Worm (Caenorhabditis elegans) whole organism, young adult: ENCODE measurements around the gene gck-2.
A peak's percentile ranks its signal among the peaks of the same experiment; 100 is the strongest.

Experiments used
- B0019.2 ChIP-seq: fragments of 200-800 bp; sonication (Bioruptor generic); conservative IDR thresholded peaks from 2 replicates; pipeline ENCODE4 v1.3.6; 2022; ENCODE audit warnings: missing genetic modification reagents, missing genetic modification characterization, missing compliant biosample characterization
- B0035.1 ChIP-seq: sonication (generic microtip); optimal IDR thresholded peaks from 2 replicates; lab custom pipeline; 2016; ENCODE audit warnings: missing genetic modification characterization, mild to moderate bottlenecking, missing compliant biosample characterization, missing genotype, missing genetic modification reagents
- B0261.1 ChIP-seq: sonication (generic microtip); optimal IDR thresholded peaks from 2 replicates; lab custom pipeline; 2016; ENCODE audit warnings: mild to moderate bottlenecking, missing genetic modification characterization, moderate library complexity, missing compliant biosample characterization
- F10E7.11 ChIP-seq: sonication (generic microtip); optimal IDR thresholded peaks from 2 replicates; lab custom pipeline; 2017; ENCODE audit warnings: mild to moderate bottlenecking, missing genetic modification characterization, moderate library complexity, missing compliant biosample characterization
- F22D6.2 ChIP-seq: sonication (generic microtip); optimal IDR thresholded peaks from 2 replicates; lab custom pipeline; 2016; ENCODE audit warnings: mild to moderate bottlenecking, missing genetic modification characterization, missing compliant biosample characterization
- F33H1.4 ChIP-seq: fragments of 200-800 bp; sonication (Bioruptor generic); IDR thresholded peaks from 2 replicates; pipeline ENCODE4 v1.3.6; 2022; ENCODE audit warnings: missing genetic modification reagents, missing genetic modification characterization, missing compliant biosample characterization
- F55B11.4 ChIP-seq: sonication (generic microtip); optimal IDR thresholded peaks from 2 replicates; lab custom pipeline; 2016; ENCODE audit warnings: missing compliant biosample characterization, missing genetic modification characterization, borderline replicate concordance; ENCODE audit not compliant: insufficient read depth
- T07F8.4 ChIP-seq: sonication (generic microtip); optimal IDR thresholded peaks from 2 replicates; lab custom pipeline; 2016; ENCODE audit warnings: mild to moderate bottlenecking, missing genetic modification characterization, moderate library complexity, missing compliant biosample characterization
- akir-1 ChIP-seq: fragments of 200-800 bp; sonication (Bioruptor generic); optimal IDR thresholded peaks from 2 replicates; lab custom pipeline; 2018; ENCODE audit warnings: mild to moderate bottlenecking, missing genetic modification characterization, moderate library complexity, missing compliant biosample characterization
- attf-6 ChIP-seq: fragments of 200-800 bp; sonication (Bioruptor generic); IDR thresholded peaks from 2 replicates; pipeline ENCODE4 v1.3.6; 2022; ENCODE audit warnings: missing genetic modification reagents, missing genetic modification characterization, missing compliant biosample characterization
- ccch-3 ChIP-seq: fragments of 200-800 bp; sonication (Bioruptor generic); optimal IDR thresholded peaks from 2 replicates; lab custom pipeline; 2018; ENCODE audit warnings: mild to moderate bottlenecking, missing genetic modification characterization, missing compliant biosample characterization
- cebp-2 ChIP-seq: fragments of 200-800 bp; sonication (Bioruptor generic); IDR thresholded peaks from 2 replicates; pipeline ENCODE4 v1.3.6; 2022; ENCODE audit warnings: missing genetic modification characterization, missing compliant biosample characterization
- ceh-27 ChIP-seq: fragments of 200-800 bp; sonication (Bioruptor generic); optimal IDR thresholded peaks from 2 replicates; lab custom pipeline; 2018; ENCODE audit warnings: mild to moderate bottlenecking, missing genetic modification characterization, moderate library complexity, missing compliant biosample characterization
- ceh-91 ChIP-seq: fragments of 200-800 bp; sonication (Bioruptor generic); IDR thresholded peaks from 2 replicates; pipeline ENCODE4 v1.3.6; 2022; ENCODE audit warnings: missing genetic modification reagents, missing genetic modification characterization, missing compliant biosample characterization
- dpff-1 ChIP-seq: sonication (generic microtip); optimal IDR thresholded peaks from 2 replicates; lab custom pipeline; 2017; ENCODE audit warnings: mild to moderate bottlenecking, missing genetic modification characterization, missing compliant biosample characterization
- efl-1 ChIP-seq: fragments of 150-350 bp; optimal IDR thresholded peaks from 2 replicates; lab custom pipeline; 2014; ENCODE audit warnings: missing biosample characterization, missing genetic modification reagents, missing genetic modification characterization
- egrh-3 ChIP-seq: fragments of 200-800 bp; sonication (Bioruptor generic); IDR thresholded peaks from 2 replicates; pipeline ENCODE4 v1.3.6; 2022; ENCODE audit warnings: missing genetic modification reagents, missing genetic modification characterization, missing compliant biosample characterization
- hlh-12 ChIP-seq: sonication (generic microtip); optimal IDR thresholded peaks from 2 replicates; lab custom pipeline; 2016; ENCODE audit warnings: missing genetic modification characterization, missing compliant biosample characterization
- hmg-1.2 ChIP-seq: fragments of 200-800 bp; sonication (Bioruptor generic); IDR thresholded peaks from 2 replicates; pipeline ENCODE4 v1.3.6; 2022; ENCODE audit warnings: missing genetic modification reagents, missing genetic modification characterization, missing compliant biosample characterization
- hrde-1 ChIP-seq: sonication (generic microtip); optimal IDR thresholded peaks from 2 replicates; lab custom pipeline; 2016; ENCODE audit warnings: missing genetic modification characterization, mild to moderate bottlenecking, missing compliant biosample characterization, moderate library complexity, missing genotype, missing genetic modification reagents, borderline replicate concordance
- let-607 ChIP-seq, 2 experiments: fragments of 200-800 bp in 1 of 2; sonication (Bioruptor generic) in 1 of 2; sonication (generic microtip) in 1 of 2; optimal IDR thresholded peaks; 2 replicates each; lab custom pipeline; 2016 to 2018; ENCODE audit warnings: mild to moderate bottlenecking in 2 of 2, missing compliant biosample characterization in 2 of 2, missing genetic modification characterization in 2 of 2, moderate library complexity in 2 of 2, missing genotype in 1 of 2
- lir-1 ChIP-seq: fragments of 200-800 bp; sonication (Bioruptor generic); conservative IDR thresholded peaks from 2 replicates; pipeline ENCODE4 v1.3.6; 2022; ENCODE audit warnings: missing genetic modification reagents, missing genetic modification characterization, missing compliant biosample characterization
- lsl-1 ChIP-seq: fragments of 200-800 bp; sonication (Bioruptor generic); optimal IDR thresholded peaks from 2 replicates; lab custom pipeline; 2018; ENCODE audit warnings: mild to moderate bottlenecking, missing genetic modification characterization, moderate library complexity, missing compliant biosample characterization
- madf-10 ChIP-seq: sonication (generic microtip); optimal IDR thresholded peaks from 2 replicates; lab custom pipeline; 2016; ENCODE audit warnings: mild to moderate bottlenecking, missing genetic modification characterization, missing compliant biosample characterization
- nfya-2 ChIP-seq: fragments of 200-800 bp; sonication (Bioruptor generic); IDR thresholded peaks from 2 replicates; pipeline ENCODE4 v1.3.6; 2022; ENCODE audit warnings: missing genetic modification reagents, missing genetic modification characterization, missing compliant biosample characterization
- nfyb-1 ChIP-seq: fragments of 200-800 bp; sonication (Bioruptor generic); IDR thresholded peaks from 2 replicates; pipeline ENCODE4 v1.3.6; 2022; ENCODE audit warnings: missing genetic modification reagents, missing genetic modification characterization, missing compliant biosample characterization
- nhr-27 ChIP-seq: fragments of 200-800 bp; sonication (Bioruptor generic); optimal IDR thresholded peaks from 2 replicates; lab custom pipeline; 2018; ENCODE audit warnings: mild to moderate bottlenecking, missing genetic modification characterization, moderate library complexity, missing compliant biosample characterization
- nhr-90 ChIP-seq: sonication (generic microtip); optimal IDR thresholded peaks from 2 replicates; lab custom pipeline; 2016; ENCODE audit warnings: missing genotype, mild to moderate bottlenecking, missing genetic modification characterization, missing compliant biosample characterization
- pha-4 ChIP-seq: fragments of 150-350 bp; sonication (generic microtip); optimal IDR thresholded peaks from 2 replicates; lab custom pipeline; 2014; ENCODE audit warnings: missing biosample characterization, missing genetic modification reagents, missing genetic modification characterization
- rec-8 ChIP-seq, 2 experiments: sonication (generic microtip); optimal IDR thresholded peaks; 2 replicates each; lab custom pipeline; 2016; ENCODE audit warnings: mild to moderate bottlenecking in 2 of 2, missing genetic modification characterization in 2 of 2, missing genetic modification reagents in 2 of 2, missing genotype in 2 of 2, missing biosample characterization in 1 of 2, missing compliant biosample characterization in 1 of 2, moderate library complexity in 1 of 2
- snpc-4 ChIP-seq, 5 experiments: fragments of 150-350 bp in 1 of 5; sonication (generic microtip) in 4 of 5; optimal IDR thresholded peaks; 2 replicates each; lab custom pipeline; 2014 to 2018; ENCODE audit warnings: missing genetic modification characterization in 5 of 5, missing biosample characterization in 3 of 5, antibody characterized with exemption in 2 of 5, mild to moderate bottlenecking in 2 of 5, missing compliant biosample characterization in 2 of 5, missing genotype in 2 of 5, moderate library complexity in 2 of 5, missing genetic modification reagents in 1 of 5
- tbx-9 ChIP-seq: sonication (generic microtip); optimal IDR thresholded peaks from 2 replicates; lab custom pipeline; 2016; ENCODE audit warnings: borderline replicate concordance, missing genetic modification characterization, inconsistent platforms, missing compliant biosample characterization
- zfh-2 ChIP-seq: fragments of 200-800 bp; sonication (Bioruptor generic); conservative IDR thresholded peaks from 2 replicates; pipeline ENCODE4 v1.3.6; 2022; ENCODE audit warnings: missing genetic modification reagents, missing genetic modification characterization, missing compliant biosample characterization
- ztf-25 ChIP-seq: fragments of 200-800 bp; sonication (Bioruptor generic); IDR thresholded peaks from 2 replicates; pipeline ENCODE4 v1.3.6; 2022; ENCODE audit warnings: missing genetic modification reagents, missing genetic modification characterization, missing compliant biosample characterization
- ztf-6 ChIP-seq: fragments of 200-800 bp; sonication (Bioruptor generic); IDR thresholded peaks from 2 replicates; pipeline ENCODE4 v1.3.6; 2022; ENCODE audit warnings: missing genetic modification reagents, missing genetic modification characterization, missing compliant biosample characterization

The gck-2 gene

ce11 chrV:6783044-6783625 lies 9.3 kb downstream of the gck-2 start (continued):
- TF ChIP-seq akir-1 (GFP tag; lab: Kevin White, UChicago) (no peak), hmg-1.2 (GFP tag; lab: Robert Waterston, UW) (peak; percentile 39), madf-10 (tag; lab: Kevin White, UChicago) (no peak), egrh-3 (GFP tag; lab: Robert Waterston, UW) (no peak), nfya-2 (GFP tag; lab: Robert Waterston, UW) (no peak), nhr-90 (tag; lab: Kevin White, UChicago) (no peak), nfyb-1 (GFP tag; lab: Robert Waterston, UW) (no peak), F22D6.2 (tag; lab: Kevin White, UChicago) (no peak), rec-8 (tag; optimal IDR thresholded peaks at IDR 0.05; lab: Kevin White, UChicago) (no peak), hrde-1 (peak; percentile 32), pha-4 (no peak)

ce11 chrV:6782260-6782659 lies 10.2 kb downstream of the gck-2 start:
- TF ChIP-seq B0019.2 (GFP tag; lab: Robert Waterston, UW) (no peak), dpff-1 (no peak), ceh-27 (no peak), ceh-91 (GFP tag; lab: Robert Waterston, UW) (peak; percentile 50; the same call in 1 of the 2 replicates), ccch-3 (GFP tag; lab: Kevin White, UChicago) (no peak), zfh-2 (no peak), lsl-1 (GFP tag; lab: Kevin White, UChicago) (peak; percentile 81), ztf-25 (GFP tag; lab: Robert Waterston, UW) (no peak), snpc-4 (GFP tag; optimal IDR thresholded peaks at IDR 0.05; lab: Kevin White, UChicago) (no peak), snpc-4 (tag; optimal IDR thresholded peaks at IDR 0.05; lab: Kevin White, UChicago) (no peak), attf-6 (GFP tag; lab: Robert Waterston, UW) (no peak), nhr-27 (no peak), let-607 (tag; optimal IDR thresholded peaks at IDR 0.05; lab: Kevin White, UChicago) (no peak), lir-1 (GFP tag; lab: Robert Waterston, UW) (no peak), F33H1.4 (GFP tag; lab: Robert Waterston, UW) (peak; percentile 60), efl-1 (no peak)

ce11 chrV:6780676-6781075 lies 11.8 kb downstream of the gck-2 start:
- TF ChIP-seq B0035.1 (tag; lab: Kevin White, UChicago) (no peak), ztf-6 (no peak), hlh-12 (tag; lab: Kevin White, UChicago) (no peak), B0261.1 (no peak), tbx-9 (tag; lab: Kevin White, UChicago) (no peak), F55B11.4 (tag; lab: Kevin White, UChicago) (no peak), T07F8.4 (tag; lab: Kevin White, UChicago) (no peak), F10E7.11 (tag; lab: Kevin White, UChicago) (no peak), cebp-2 (GFP tag; lab: Robert Waterston, UW) (0 out of 2 replicates have a peak, but pooled peaks have one; percentile 26)
- TF ChIP-seq, all 124 proteins: peak for 1
